Fruit fly (Drosophila melanogaster) whole organism, embryonic: Measurements from ENCODE around the gene Doc1.

Experiments used
- ATbp ChIP-seq: fragments of 200-800 bp; sonication (Bioruptor generic); optimal IDR thresholded peaks from 2 replicates; lab custom pipeline; 2017; ENCODE audit warnings: missing biosample characterization, mild to moderate bottlenecking, missing genetic modification characterization, missing genetic modification reagents
- Atf6 ChIP-seq: fragments of 200-800 bp; sonication (Bioruptor generic); IDR thresholded peaks from 2 replicates; pipeline ENCODE4 v1.3.6; 2022; ENCODE audit warnings: missing biosample characterization, missing genetic modification characterization
- CG11247 ChIP-seq: fragments of 200-800 bp; sonication (Bioruptor generic); IDR thresholded peaks from 2 replicates; pipeline ENCODE4 v1.3.6; 2022; ENCODE audit warnings: missing biosample characterization, missing genetic modification characterization
- CG12155 ChIP-seq: fragments of 200-800 bp; sonication (Bioruptor generic); optimal IDR thresholded peaks from 3 replicates; lab custom pipeline; 2016; ENCODE audit warnings: missing biosample characterization, missing genetic modification characterization
- CG12391 ChIP-seq: fragments of 200-800 bp; sonication (Bioruptor generic); optimal IDR thresholded peaks from 3 replicates; lab custom pipeline; 2018; ENCODE audit warnings: missing biosample characterization, mild to moderate bottlenecking, missing genetic modification characterization, moderate library complexity
- CG12659 ChIP-seq: fragments of 200-800 bp; sonication (Bioruptor generic); optimal IDR thresholded peaks from 3 replicates; lab custom pipeline; 2017; ENCODE audit warnings: mild to moderate bottlenecking, missing biosample characterization, missing genetic modification reagents, missing genetic modification characterization
- CG12942 ChIP-seq: fragments of 200-800 bp; sonication (Bioruptor generic); optimal IDR thresholded peaks from 3 replicates; lab custom pipeline; 2016; ENCODE audit warnings: missing biosample characterization, missing genetic modification characterization
- CG13123 ChIP-seq: fragments of 200-800 bp; sonication (Bioruptor generic); optimal IDR thresholded peaks from 2 replicates; lab custom pipeline; 2016; ENCODE audit warnings: missing biosample characterization, missing genetic modification characterization
- CG14050 ChIP-seq: fragments of 200-800 bp; sonication (Bioruptor generic); IDR thresholded peaks from 3 replicates; pipeline ENCODE4 v1.3.6; 2022; ENCODE audit warnings: missing biosample characterization, missing genetic modification characterization
- CG17361 ChIP-seq: fragments of 200-800 bp; sonication (Bioruptor generic); IDR thresholded peaks from 3 replicates; pipeline ENCODE4 v1.3.6; 2022; ENCODE audit warnings: missing biosample characterization, missing genetic modification characterization
- CG17912 ChIP-seq: fragments of 200-800 bp; sonication (Bioruptor generic); optimal IDR thresholded peaks from 2 replicates; lab custom pipeline; 2018; ENCODE audit warnings: missing biosample characterization, mild to moderate bottlenecking, missing genetic modification characterization
- CG18262 ChIP-seq: fragments of 200-800 bp; optimal IDR thresholded peaks from 3 replicates; lab custom pipeline; 2019; ENCODE audit warnings: missing biosample characterization, mild to moderate bottlenecking, missing genetic modification characterization, moderate library complexity
- CG1832 ChIP-seq: fragments of 200-800 bp; sonication (Bioruptor generic); optimal IDR thresholded peaks from 2 replicates; lab custom pipeline; 2017; ENCODE audit warnings: missing biosample characterization, mild to moderate bottlenecking, missing genetic modification characterization, inconsistent platforms
- CG18476 ChIP-seq: fragments of 200-800 bp; sonication (Bioruptor generic); optimal IDR thresholded peaks from 2 replicates; lab custom pipeline; 2016; ENCODE audit warnings: missing biosample characterization, mild to moderate bottlenecking, missing genetic modification characterization
- CG2120 ChIP-seq: fragments of 200-800 bp; sonication (Bioruptor generic); optimal IDR thresholded peaks from 3 replicates; lab custom pipeline; 2016; ENCODE audit warnings: missing biosample characterization, missing genetic modification characterization
- CG30403 ChIP-seq: fragments of 200-800 bp; sonication (Bioruptor generic); optimal IDR thresholded peaks from 3 replicates; lab custom pipeline; 2016; ENCODE audit warnings: missing biosample characterization, missing genetic modification characterization
- CG33213 ChIP-seq: fragments of 200-800 bp; sonication (Bioruptor generic); optimal IDR thresholded peaks from 3 replicates; lab custom pipeline; 2016; ENCODE audit warnings: missing biosample characterization, missing genetic modification characterization
- CG3847 ChIP-seq: fragments of 200-800 bp; sonication (Bioruptor generic); IDR thresholded peaks from 2 replicates; pipeline ENCODE4 v1.3.6; 2022; ENCODE audit warnings: missing biosample characterization, missing genetic modification characterization
- CG43689 ChIP-seq: fragments of 200-800 bp; sonication (Bioruptor generic); IDR thresholded peaks from 2 replicates; pipeline ENCODE4 v1.3.6; 2022; ENCODE audit warnings: missing biosample characterization, missing genetic modification characterization
- CG6254 ChIP-seq: fragments of 200-800 bp; sonication (Bioruptor generic); optimal IDR thresholded peaks from 3 replicates; lab custom pipeline; 2017; ENCODE audit warnings: mild to moderate bottlenecking, missing biosample characterization, missing genetic modification reagents, missing genetic modification characterization
- CG7556 ChIP-seq: fragments of 200-800 bp; sonication (Bioruptor generic); optimal IDR thresholded peaks from 2 replicates; lab custom pipeline; 2017; ENCODE audit warnings: missing biosample characterization, mild to moderate bottlenecking, missing genetic modification characterization
- CG8388 ChIP-seq: fragments of 200-800 bp; sonication (Bioruptor generic); optimal IDR thresholded peaks from 2 replicates; lab custom pipeline; 2019; ENCODE audit warnings: missing biosample characterization, mild to moderate bottlenecking, missing genetic modification characterization, moderate library complexity
- CG8924 ChIP-seq: fragments of 200-800 bp; optimal IDR thresholded peaks from 3 replicates; lab custom pipeline; 2019; ENCODE audit warnings: missing biosample characterization, mild to moderate bottlenecking, missing genetic modification characterization, moderate library complexity
- CG9817 ChIP-seq: fragments of 200-800 bp; sonication (Bioruptor generic); optimal IDR thresholded peaks from 2 replicates; lab custom pipeline; 2018; ENCODE audit warnings: missing biosample characterization, mild to moderate bottlenecking, missing genetic modification characterization, moderate library complexity
- CG9932 ChIP-seq: fragments of 200-800 bp; sonication (Bioruptor generic); IDR thresholded peaks from 2 replicates; pipeline ENCODE4 v1.3.6; 2022; ENCODE audit warnings: missing biosample characterization, missing genetic modification characterization
- Chrac-16 ChIP-seq: fragments of 200-800 bp; sonication (Bioruptor generic); optimal IDR thresholded peaks from 3 replicates; lab custom pipeline; 2016; ENCODE audit warnings: missing biosample characterization, missing genetic modification characterization
- CoRest ChIP-seq: fragments of 200-800 bp; sonication (Bioruptor generic); optimal IDR thresholded peaks from 3 replicates; lab custom pipeline; 2018; ENCODE audit warnings: missing biosample characterization, mild to moderate bottlenecking, missing genetic modification characterization, moderate library complexity
- Dbx ChIP-seq: fragments of 200-800 bp; sonication (Bioruptor generic); IDR thresholded peaks from 3 replicates; pipeline ENCODE4 v1.3.6; 2022; ENCODE audit warnings: missing biosample characterization, missing genetic modification characterization
- Deaf1 ChIP-seq: fragments of 200-800 bp; optimal IDR thresholded peaks from 3 replicates; lab custom pipeline; 2019; ENCODE audit warnings: missing biosample characterization, mild to moderate bottlenecking, missing genetic modification characterization, moderate library complexity
- Ets65A ChIP-seq: fragments of 200-800 bp; sonication (Bioruptor generic); peaks from one replicate; lab custom pipeline; 2016; ENCODE audit warnings: missing biosample characterization, missing genetic modification characterization
- ase ChIP-seq: fragments of 200-800 bp; sonication (Bioruptor generic); IDR thresholded peaks from 3 replicates; pipeline ENCODE4 v1.3.6; 2022; ENCODE audit warnings: missing biosample characterization, missing genetic modification characterization
- chif ChIP-seq, 2 experiments: fragments of 200-800 bp; sonication (Bioruptor generic); optimal IDR thresholded peaks; 3 replicates each; lab custom pipeline; 2016; ENCODE audit warnings: missing biosample characterization in 2 of 2, missing genetic modification characterization in 2 of 2
- ci ChIP-seq: fragments of 200-800 bp; sonication (Bioruptor generic); IDR thresholded peaks from 3 replicates; pipeline ENCODE4 v1.3.6; 2022; ENCODE audit warnings: missing biosample characterization, missing genetic modification characterization
- grau ChIP-seq: fragments of 200-800 bp; optimal IDR thresholded peaks from 3 replicates; lab custom pipeline; 2019; ENCODE audit warnings: missing biosample characterization, mild to moderate bottlenecking, missing genetic modification characterization, moderate library complexity
- her ChIP-seq: fragments of 200-800 bp; sonication (Bioruptor generic); optimal IDR thresholded peaks from 2 replicates; lab custom pipeline; 2016; ENCODE audit warnings: missing biosample characterization, missing genetic modification characterization
- hkb ChIP-seq, 2 experiments: fragments of 200-800 bp in 1 of 2; fragments of >200 bp in 1 of 2; sonication (Bioruptor generic) in 1 of 2; IDR thresholded peaks in 1 of 2; optimal IDR thresholded peaks in 1 of 2; 2 replicates each; pipeline versions ENCODE4 v1.3.6 to Lab custom; 2017 to 2022; ENCODE audit warnings: missing biosample characterization in 1 of 2, missing genetic modification characterization in 1 of 2
- klu ChIP-seq: fragments of 200-800 bp; sonication (Bioruptor generic); IDR thresholded peaks from 2 replicates; pipeline ENCODE4 v1.3.6; 2022; ENCODE audit warnings: missing biosample characterization, missing genetic modification characterization
- lab ChIP-seq: fragments of 200-800 bp; sonication (Bioruptor generic); optimal IDR thresholded peaks from 3 replicates; lab custom pipeline; 2017; ENCODE audit warnings: missing biosample characterization, missing genetic modification characterization, mild to moderate bottlenecking, moderate library complexity, missing genetic modification reagents
- lbe ChIP-seq: fragments of 200-800 bp; sonication (Bioruptor generic); optimal IDR thresholded peaks from 2 replicates; lab custom pipeline; 2016; ENCODE audit warnings: missing biosample characterization, mild to moderate bottlenecking, missing genetic modification characterization
- lmd ChIP-seq: fragments of 200-800 bp; sonication (Bioruptor generic); IDR thresholded peaks from 2 replicates; pipeline ENCODE4 v1.3.6; 2022; ENCODE audit warnings: missing biosample characterization, missing genetic modification characterization
- nmo ChIP-seq: fragments of 200-800 bp; sonication (Bioruptor generic); optimal IDR thresholded peaks from 2 replicates; lab custom pipeline; 2018; ENCODE audit warnings: missing biosample characterization, mild to moderate bottlenecking, missing genetic modification characterization, moderate library complexity
- org-1 ChIP-seq: fragments of 200-800 bp; sonication (Bioruptor generic); optimal IDR thresholded peaks from 2 replicates; lab custom pipeline; 2017; ENCODE audit warnings: missing biosample characterization, missing genetic modification characterization
- prd ChIP-seq, 3 experiments: fragments of >200 bp in 2 of 3; fragments of 200-800 bp in 1 of 3; sonication (Bioruptor generic) in 1 of 3; optimal IDR thresholded peaks in 2 of 3; IDR thresholded peaks in 1 of 3; 2 replicates in 2 of 3; 3 replicates in 1 of 3; pipeline versions ENCODE4 v1.3.6 to Lab custom; 2017 to 2022; ENCODE audit warnings: missing biosample characterization in 1 of 3, missing genetic modification characterization in 1 of 3
- sens ChIP-seq: fragments of 200-800 bp; sonication (Bioruptor generic); peaks from one replicate; lab custom pipeline; 2016; ENCODE audit warnings: missing biosample characterization, missing genetic modification characterization
- sob ChIP-seq: fragments of 200-800 bp; sonication (Bioruptor generic); IDR thresholded peaks from 2 replicates; pipeline ENCODE4 v1.3.6; 2022; ENCODE audit warnings: missing biosample characterization, missing genetic modification characterization
- stc ChIP-seq: fragments of 200-800 bp; sonication (Bioruptor generic); IDR thresholded peaks from 2 replicates; pipeline ENCODE4 v1.3.6; 2022; ENCODE audit warnings: missing biosample characterization, missing genetic modification characterization
- sug ChIP-seq: fragments of 200-800 bp; optimal IDR thresholded peaks from 2 replicates; lab custom pipeline; 2019; ENCODE audit warnings: missing biosample characterization, mild to moderate bottlenecking, missing genetic modification characterization, moderate library complexity
- tio ChIP-seq: fragments of 200-800 bp; sonication (Bioruptor generic); optimal IDR thresholded peaks from 2 replicates; lab custom pipeline; 2017; ENCODE audit warnings: missing biosample characterization, missing genetic modification characterization, inconsistent platforms
- tup ChIP-seq: fragments of 200-800 bp; sonication (Bioruptor generic); optimal IDR thresholded peaks from 2 replicates; lab custom pipeline; 2016; ENCODE audit warnings: missing biosample characterization, mild to moderate bottlenecking, missing genetic modification characterization, moderate library complexity
- vvl ChIP-seq: fragments of 200-800 bp; sonication (Bioruptor generic); IDR thresholded peaks from 2 replicates; pipeline ENCODE4 v1.3.6; 2022; ENCODE audit warnings: missing biosample characterization, missing genetic modification characterization

The Doc1 gene

DNA sequence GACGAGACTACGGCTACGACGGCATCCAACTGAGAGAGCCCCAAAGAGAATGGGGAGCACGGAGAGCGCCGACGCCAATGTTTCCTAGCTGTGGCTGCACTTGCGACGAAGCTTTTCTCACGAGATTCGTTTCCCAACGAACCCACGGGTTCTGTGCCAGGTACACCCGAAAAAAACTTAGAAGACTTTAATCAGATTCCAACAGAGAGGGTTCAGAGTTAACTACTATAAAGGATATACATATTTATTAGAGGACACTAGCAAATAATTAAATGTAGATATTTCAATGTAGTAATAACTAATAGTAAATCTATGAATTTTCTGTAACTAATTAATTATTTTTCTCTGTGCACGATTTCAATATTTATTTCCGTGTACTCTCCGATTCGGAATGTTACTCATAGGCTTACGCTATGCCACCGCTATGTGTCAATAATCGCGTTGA, 24.8 kb downstream of the Doc1 start, which contains the start of gene Argk1 (continued):
- peak; percentile 58 for TF ChIP-seq lmd
- TF ChIP-seq Deaf1 (tag; lab: Kevin White, UChicago) = peak; percentile 68
- peak; percentile 76 for TF ChIP-seq CG8924
- TF ChIP-seq CG17912 (GFP tag; lab: Kevin White, UChicago) = no peak
- TF ChIP-seq grau = peak; percentile 80
- peak; percentile 85 for TF ChIP-seq CG2120 (GFP tag; lab: Kevin White, UChicago)
- peak; percentile 66 for TF ChIP-seq sob (GFP tag; lab: Robert Waterston, UW)
- peak; percentile 46 for TF ChIP-seq Ets65A (GFP tag; lab: Kevin White, UChicago)
- TF ChIP-seq CG7556 = peak; percentile 78
- TF ChIP-seq CG12155 = peak; percentile 60
- peak; percentile 62 for TF ChIP-seq CG3847 (GFP tag; lab: Robert Waterston, UW)
- peak; percentile 71 for TF ChIP-seq CG12391 (tag; lab: Kevin White, UChicago)
- peak; percentile 62 for TF ChIP-seq CG17361 (GFP tag; lab: Robert Waterston, UW)
- no peak for TF ChIP-seq CG6254 (GFP tag; lab: Kevin White, UChicago)
- peak; percentile 45 for TF ChIP-seq lab (GFP tag; lab: Kevin White, UChicago)
- peak; percentile 52 for TF ChIP-seq nmo (GFP tag; lab: Kevin White, UChicago)
- no peak for TF ChIP-seq her (GFP tag; lab: Kevin White, UChicago)
- TF ChIP-seq vvl (GFP tag; lab: Robert Waterston, UW) = 0 out of 2 replicates have a peak, but pooled peaks have one; percentile 26
- peak; percentile 42 for TF ChIP-seq org-1 (GFP tag; lab: Kevin White, UChicago)
- TF ChIP-seq chif (GFP tag; optimal IDR thresholded peaks at IDR 0.05; lab: Kevin White, UChicago) = no peak
- no peak for TF ChIP-seq CG43689
- 0 out of 2 replicates have a peak, but pooled peaks have one; percentile 16 for TF ChIP-seq CG11247 (GFP tag; lab: Robert Waterston, UW)
- no peak for TF ChIP-seq hkb (optimal IDR thresholded peaks at IDR 0.05; lab: Kevin White, UChicago)
- peak; percentile 52 for TF ChIP-seq hkb (GFP tag; IDR thresholded peaks at IDR 0.05; lab: Robert Waterston, UW)
- TF ChIP-seq CG9817 (tag; lab: Kevin White, UChicago) = peak; percentile 40
- peak; percentile 43 for TF ChIP-seq sug (tag; lab: Kevin White, UChicago)
- no peak for TF ChIP-seq lbe (GFP tag; lab: Kevin White, UChicago)
- no peak for TF ChIP-seq CG18476 (GFP tag; lab: Kevin White, UChicago)
- TF ChIP-seq CG13123 (GFP tag; lab: Kevin White, UChicago) = peak; percentile 1
- 0 out of 2 replicates have a peak, but pooled peaks have one; percentile 29 for TF ChIP-seq klu
- TF ChIP-seq Atf6 (GFP tag; lab: Robert Waterston, UW) = peak; percentile 77
- TF ChIP-seq stc = peak; percentile 48; the same call in 1 of the 2 replicates
- TF ChIP-seq Chrac-16 (GFP tag; lab: Kevin White, UChicago) = peak; percentile 44
- TF ChIP-seq CG12942 (GFP tag; lab: Kevin White, UChicago) = peak; percentile 31
- TF ChIP-seq sens (GFP tag; lab: Kevin White, UChicago) = peak; percentile 76
- TF ChIP-seq CG30403 (GFP tag; lab: Kevin White, UChicago) = peak; percentile 46
- TF ChIP-seq CG33213 (GFP tag; lab: Kevin White, UChicago) = no peak
- TF ChIP-seq CG12659 (GFP tag; lab: Kevin White, UChicago) = peak; percentile 74
- no peak for TF ChIP-seq prd (optimal IDR thresholded peaks at IDR 0.05; lab: Kevin White, UChicago)
- peak; percentile 39; the same call in 1 of the 3 replicates for TF ChIP-seq prd (GFP tag; IDR thresholded peaks at IDR 0.05; lab: Robert Waterston, UW)
- 0 out of 3 replicates have a peak, but pooled peaks have one; percentile 14 for TF ChIP-seq ci
- peak; percentile 74 for TF ChIP-seq CoRest (tag; lab: Kevin White, UChicago)
- 0 out of 3 replicates have a peak, but pooled peaks have one; percentile 11 for TF ChIP-seq Dbx (GFP tag; lab: Robert Waterston, UW)
- peak; percentile 32; the same call in 1 of the 3 replicates for TF ChIP-seq CG14050 (GFP tag; lab: Robert Waterston, UW)
- peak; percentile 14 for TF ChIP-seq CG8388 (GFP tag; lab: Kevin White, UChicago)
- no peak for TF ChIP-seq CG1832 (GFP tag; lab: Kevin White, UChicago)
- peak; percentile 69 for TF ChIP-seq CG9932 (GFP tag; lab: Robert Waterston, UW)
- TF ChIP-seq CG18262 = peak; percentile 38
- TF ChIP-seq tio = peak; percentile 38
- TF ChIP-seq ase (GFP tag; lab: Robert Waterston, UW) = 0 out of 3 replicates have a peak, but pooled peaks have one; percentile 16
- TF ChIP-seq ATbp (GFP tag; lab: Kevin White, UChicago) = peak; percentile 9
- no peak for TF ChIP-seq tup (GFP tag; lab: Kevin White, UChicago)
